Fruit fly (Drosophila melanogaster) whole organism, embryonic: ENCODE results near the gene CG6431.

Experiments used
- ATbp ChIP-seq: fragments of 200-800 bp; sonication (Bioruptor generic); optimal IDR thresholded peaks from 2 replicates; lab custom pipeline; 2017; ENCODE audit warnings: missing biosample characterization, mild to moderate bottlenecking, missing genetic modification characterization, missing genetic modification reagents
- CG1024 ChIP-seq: fragments of 200-800 bp; sonication (Bioruptor generic); IDR thresholded peaks from 2 replicates; pipeline ENCODE4 v1.3.6; 2022; ENCODE audit warnings: missing biosample characterization, missing genetic modification characterization
- CG11247 ChIP-seq: fragments of 200-800 bp; sonication (Bioruptor generic); IDR thresholded peaks from 2 replicates; pipeline ENCODE4 v1.3.6; 2022; ENCODE audit warnings: missing biosample characterization, missing genetic modification characterization
- CG11504 ChIP-seq: fragments of 200-800 bp; sonication (Bioruptor generic); optimal IDR thresholded peaks from 3 replicates; lab custom pipeline; 2019; ENCODE audit warnings: missing biosample characterization, mild to moderate bottlenecking, missing genetic modification characterization, moderate library complexity
- CG12769 ChIP-seq: fragments of 200-800 bp; sonication (Bioruptor generic); optimal IDR thresholded peaks from 2 replicates; lab custom pipeline; 2019; ENCODE audit warnings: missing biosample characterization, mild to moderate bottlenecking, missing genetic modification characterization, moderate library complexity
- CG13296 ChIP-seq: fragments of 200-800 bp; sonication (Bioruptor generic); optimal IDR thresholded peaks from 3 replicates; lab custom pipeline; 2018; ENCODE audit warnings: missing biosample characterization, mild to moderate bottlenecking, missing genetic modification characterization
- CG1603 ChIP-seq: fragments of 200-800 bp; sonication (Bioruptor generic); optimal IDR thresholded peaks from 2 replicates; lab custom pipeline; 2019; ENCODE audit warnings: missing biosample characterization, mild to moderate bottlenecking, missing genetic modification characterization, moderate library complexity
- CG17568 ChIP-seq: fragments of 200-800 bp; sonication (Bioruptor generic); optimal IDR thresholded peaks from 2 replicates; lab custom pipeline; 2018; ENCODE audit warnings: missing biosample characterization, mild to moderate bottlenecking, missing genetic modification characterization, moderate library complexity
- CG18476 ChIP-seq: fragments of 200-800 bp; sonication (Bioruptor generic); optimal IDR thresholded peaks from 2 replicates; lab custom pipeline; 2016; ENCODE audit warnings: missing biosample characterization, mild to moderate bottlenecking, missing genetic modification characterization
- CG18599 ChIP-seq: fragments of 200-800 bp; sonication (Bioruptor generic); optimal IDR thresholded peaks from 3 replicates; lab custom pipeline; 2017; ENCODE audit warnings: missing biosample characterization, missing genetic modification characterization, mild to moderate bottlenecking, moderate library complexity, missing genetic modification reagents
- CG2678 ChIP-seq: fragments of 200-800 bp; sonication (Bioruptor generic); optimal IDR thresholded peaks from 3 replicates; lab custom pipeline; 2019; ENCODE audit warnings: missing biosample characterization, mild to moderate bottlenecking, missing genetic modification characterization, moderate library complexity
- CG3281 ChIP-seq: fragments of 200-800 bp; sonication (Bioruptor generic); optimal IDR thresholded peaks from 3 replicates; lab custom pipeline; 2017; ENCODE audit warnings: missing biosample characterization, mild to moderate bottlenecking, missing genetic modification characterization
- CG34224 ChIP-seq: fragments of 200-800 bp; sonication (Bioruptor generic); IDR thresholded peaks from 3 replicates; pipeline ENCODE4 v1.3.6; 2022; ENCODE audit warnings: missing biosample characterization, missing genetic modification characterization; ENCODE audit not compliant: partially characterized antibody
- CG3847 ChIP-seq: fragments of 200-800 bp; sonication (Bioruptor generic); IDR thresholded peaks from 2 replicates; pipeline ENCODE4 v1.3.6; 2022; ENCODE audit warnings: missing biosample characterization, missing genetic modification characterization
- CG6813 ChIP-seq: fragments of 200-800 bp; sonication (Bioruptor generic); optimal IDR thresholded peaks from 2 replicates; lab custom pipeline; 2017; ENCODE audit warnings: missing biosample characterization, missing genetic modification characterization, mild to moderate bottlenecking, moderate library complexity, missing genetic modification reagents
- CG7839 ChIP-seq: fragments of 200-800 bp; sonication (Bioruptor generic); optimal IDR thresholded peaks from 3 replicates; lab custom pipeline; 2018; ENCODE audit warnings: missing biosample characterization, mild to moderate bottlenecking, missing genetic modification characterization, moderate library complexity
- CG8281 ChIP-seq: fragments of 200-800 bp; sonication (Bioruptor generic); optimal IDR thresholded peaks from 2 replicates; lab custom pipeline; 2018; ENCODE audit warnings: missing biosample characterization, mild to moderate bottlenecking, missing genetic modification characterization, moderate library complexity
- CG8765 ChIP-seq: fragments of 200-800 bp; sonication (Bioruptor generic); IDR thresholded peaks from 2 replicates; pipeline ENCODE4 v1.3.6; 2022; ENCODE audit warnings: missing biosample characterization, missing genetic modification characterization
- Ets65A ChIP-seq: fragments of 200-800 bp; sonication (Bioruptor generic); peaks from one replicate; lab custom pipeline; 2016; ENCODE audit warnings: missing biosample characterization, missing genetic modification characterization
- Ets97D ChIP-seq: fragments of 200-800 bp; sonication (Bioruptor generic); optimal IDR thresholded peaks from 3 replicates; lab custom pipeline; 2016; ENCODE audit warnings: missing biosample characterization, missing genetic modification characterization
- Hmr ChIP-seq: fragments of 200-800 bp; sonication (Bioruptor generic); optimal IDR thresholded peaks from 3 replicates; lab custom pipeline; 2017; ENCODE audit warnings: mild to moderate bottlenecking, missing biosample characterization, missing genetic modification reagents, missing genetic modification characterization
- Lpt ChIP-seq: fragments of >200 bp; optimal IDR thresholded peaks from 2 replicates; lab custom pipeline; 2018; ENCODE audit warnings: missing biosample characterization, missing genetic modification characterization
- Med ChIP-seq: fragments of 200-800 bp; sonication (Bioruptor generic); peaks from one replicate; lab custom pipeline; 2016; ENCODE audit warnings: missing biosample characterization, missing genetic modification characterization, mild to moderate bottlenecking, inconsistent platforms, moderate library complexity
- Meics ChIP-seq: fragments of 200-800 bp; sonication (Bioruptor generic); optimal IDR thresholded peaks from 2 replicates; lab custom pipeline; 2017; ENCODE audit warnings: missing biosample characterization, mild to moderate bottlenecking, missing genetic modification characterization
- Usf ChIP-seq: fragments of 200-800 bp; sonication (Bioruptor generic); optimal IDR thresholded peaks from 2 replicates; lab custom pipeline; 2017; ENCODE audit warnings: missing genotype, missing biosample characterization, missing genetic modification characterization
- Vsx1 ChIP-seq: fragments of 200-800 bp; sonication (Bioruptor generic); optimal IDR thresholded peaks from 2 replicates; lab custom pipeline; 2017; ENCODE audit warnings: missing biosample characterization, mild to moderate bottlenecking, missing genetic modification characterization, missing genetic modification reagents
- ato ChIP-seq: fragments of 200-800 bp; sonication (Bioruptor generic); IDR thresholded peaks from 2 replicates; pipeline ENCODE4 v1.3.6; 2022; ENCODE audit warnings: missing biosample characterization, missing genetic modification characterization; ENCODE audit not compliant: partially characterized antibody
- bbx ChIP-seq: fragments of 200-800 bp; sonication (Bioruptor generic); IDR thresholded peaks from 2 replicates; pipeline ENCODE4 v1.3.6; 2022; ENCODE audit warnings: missing biosample characterization, missing genetic modification characterization; ENCODE audit not compliant: partially characterized antibody
- bsh ChIP-seq, 2 experiments: fragments of 200-800 bp; sonication (Bioruptor generic); optimal IDR thresholded peaks; 2 replicates each; lab custom pipeline; 2017 to 2018; ENCODE audit warnings: mild to moderate bottlenecking in 2 of 2, missing biosample characterization in 2 of 2, missing genetic modification characterization in 2 of 2, moderate library complexity in 1 of 2
- caup ChIP-seq: fragments of 200-800 bp; sonication (Bioruptor generic); optimal IDR thresholded peaks from 3 replicates; lab custom pipeline; 2017; ENCODE audit warnings: missing biosample characterization, mild to moderate bottlenecking, missing genetic modification characterization, moderate library complexity; ENCODE audit not compliant: severe bottlenecking
- ci ChIP-seq: fragments of 200-800 bp; sonication (Bioruptor generic); IDR thresholded peaks from 3 replicates; pipeline ENCODE4 v1.3.6; 2022; ENCODE audit warnings: missing biosample characterization, missing genetic modification characterization
- crc ChIP-seq: fragments of 200-800 bp; sonication (Bioruptor generic); optimal IDR thresholded peaks from 2 replicates; lab custom pipeline; 2016; ENCODE audit warnings: missing biosample characterization, missing genetic modification characterization
- dati ChIP-seq: fragments of 200-800 bp; sonication (Bioruptor generic); IDR thresholded peaks from 2 replicates; pipeline ENCODE4 v1.3.6; 2022; ENCODE audit warnings: missing biosample characterization, missing genetic modification characterization
- dmrt11E ChIP-seq: fragments of 200-800 bp; sonication (Bioruptor generic); optimal IDR thresholded peaks from 3 replicates; lab custom pipeline; 2018; ENCODE audit warnings: missing biosample characterization, mild to moderate bottlenecking, missing genetic modification characterization, moderate library complexity
- eve ChIP-seq, 2 experiments: fragments of >200 bp; optimal IDR thresholded peaks; 2 replicates each; lab custom pipeline; 2017; ENCODE audit warnings: missing biosample characterization in 2 of 2, missing genetic modification characterization in 2 of 2
- gem ChIP-seq: fragments of 200-800 bp; sonication (Bioruptor generic); optimal IDR thresholded peaks from 2 replicates; lab custom pipeline; 2019; ENCODE audit warnings: missing biosample characterization, mild to moderate bottlenecking, missing genetic modification characterization, moderate library complexity
- hkb ChIP-seq, 2 experiments: fragments of 200-800 bp in 1 of 2; fragments of >200 bp in 1 of 2; sonication (Bioruptor generic) in 1 of 2; IDR thresholded peaks in 1 of 2; optimal IDR thresholded peaks in 1 of 2; 2 replicates each; pipeline versions ENCODE4 v1.3.6 to Lab custom; 2017 to 2022; ENCODE audit warnings: missing biosample characterization in 1 of 2, missing genetic modification characterization in 1 of 2
- kah ChIP-seq: fragments of 200-800 bp; sonication (Bioruptor generic); optimal IDR thresholded peaks from 2 replicates; lab custom pipeline; 2018; ENCODE audit warnings: missing biosample characterization, mild to moderate bottlenecking, missing genetic modification characterization
- nerfin-1 ChIP-seq: fragments of 200-800 bp; sonication (Bioruptor generic); optimal IDR thresholded peaks from 3 replicates; lab custom pipeline; 2019; ENCODE audit warnings: missing biosample characterization, mild to moderate bottlenecking, missing genetic modification characterization, moderate library complexity
- otp ChIP-seq: fragments of 200-800 bp; sonication (Bioruptor generic); IDR thresholded peaks from 3 replicates; pipeline ENCODE4, ENCODE4 v1.3.6; 2022; ENCODE audit warnings: missing biosample characterization, missing genetic modification characterization
- pan ChIP-seq, 4 experiments: fragments of >200 bp in 3 of 4; fragments of 200-800 bp in 1 of 4; sonication (Bioruptor generic) in 1 of 4; optimal IDR thresholded peaks in 3 of 4; IDR thresholded peaks in 1 of 4; 2 replicates each; pipeline versions ENCODE4 v1.3.6 to Lab custom; 2017 to 2022; ENCODE audit warnings: missing biosample characterization in 2 of 4, missing genetic modification characterization in 2 of 4, mixed read lengths in 1 of 4
- sens ChIP-seq: fragments of 200-800 bp; sonication (Bioruptor generic); peaks from one replicate; lab custom pipeline; 2016; ENCODE audit warnings: missing biosample characterization, missing genetic modification characterization
- seq ChIP-seq: fragments of 200-800 bp; sonication (Bioruptor generic); IDR thresholded peaks from 2 replicates; pipeline ENCODE4 v1.3.6; 2022; ENCODE audit warnings: missing biosample characterization, missing genetic modification characterization
- slbo ChIP-seq: fragments of 200-800 bp; sonication (Bioruptor generic); IDR thresholded peaks from 2 replicates; pipeline ENCODE4 v1.3.6; 2022; ENCODE audit warnings: missing biosample characterization, missing genetic modification characterization
- so ChIP-seq: fragments of 200-800 bp; sonication (Bioruptor generic); IDR thresholded peaks from 3 replicates; pipeline ENCODE4 v1.3.6; 2022; ENCODE audit warnings: missing biosample characterization, missing genetic modification characterization
- sob ChIP-seq: fragments of 200-800 bp; sonication (Bioruptor generic); IDR thresholded peaks from 2 replicates; pipeline ENCODE4 v1.3.6; 2022; ENCODE audit warnings: missing biosample characterization, missing genetic modification characterization
- sqz ChIP-seq: fragments of 200-800 bp; sonication (Bioruptor generic); optimal IDR thresholded peaks from 3 replicates; lab custom pipeline; 2018; ENCODE audit warnings: missing biosample characterization, mild to moderate bottlenecking, missing genetic modification characterization
- wor ChIP-seq: fragments of 200-800 bp; sonication (Bioruptor generic); IDR thresholded peaks from 2 replicates; pipeline ENCODE4 v1.3.6; 2022; ENCODE audit warnings: missing biosample characterization, missing genetic modification characterization

The CG6431 gene

DNA sequence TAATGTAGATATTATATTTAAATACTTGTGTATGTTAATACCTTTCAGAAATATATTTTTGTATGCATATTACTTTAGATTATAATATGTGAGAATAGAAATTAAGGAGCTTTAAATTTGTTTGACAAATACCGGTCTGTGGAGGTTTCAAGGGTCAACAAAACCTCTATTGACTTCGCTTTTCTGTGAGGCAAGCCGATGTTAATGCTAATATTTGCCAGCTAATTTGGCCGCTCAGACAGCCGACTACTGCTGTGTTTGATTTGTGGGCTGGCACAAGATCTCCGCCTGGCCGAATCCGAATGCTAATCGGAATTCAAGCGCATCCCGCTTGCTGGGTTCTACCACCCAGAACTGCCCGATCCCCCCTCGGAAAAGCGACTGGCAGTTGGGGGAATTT, 30.6 kb downstream of the CG6431 start (continued):
- TF ChIP-seq hkb (optimal IDR thresholded peaks at IDR 0.05; lab: Kevin White, UChicago) (peak; percentile 64), hkb (GFP tag; IDR thresholded peaks at IDR 0.05; lab: Robert Waterston, UW) (no peak; the same call in 1 of the 2 replicates), slbo (peak; percentile 25; the same call in 1 of the 2 replicates), CG13296 (GFP tag; lab: Kevin White, UChicago) (peak; percentile 27), Ets65A (GFP tag; lab: Kevin White, UChicago) (peak; percentile 55), Usf (GFP tag; lab: Kevin White, UChicago) (no peak), Med (peak; percentile 84), Lpt (GFP tag; lab: Kevin White, UChicago) (no peak), CG18476 (GFP tag; lab: Kevin White, UChicago) (peak; percentile 83), kah (GFP tag; lab: Kevin White, UChicago) (no peak), CG1603 (tag; lab: Kevin White, UChicago) (peak; percentile 30), CG11504 (tag; lab: Kevin White, UChicago) (peak; percentile 16), so (GFP tag; lab: Robert Waterston, UW) (0 out of 3 replicates have a peak, but pooled peaks have one; percentile 11), nerfin-1 (tag; lab: Kevin White, UChicago) (no peak), sob (0 out of 2 replicates have a peak, but pooled peaks have one; percentile 6), ato (no peak), pan (optimal IDR thresholded peaks at IDR 0.05; lab: Kevin White, UChicago) (no peak), pan (GFP tag; optimal IDR thresholded peaks at IDR 0.05 in 1 of 2, IDR thresholded peaks at IDR 0.05 in 1 of 2) (peak in 1 of 2 experiments; percentile 27), ci (0 out of 3 replicates have a peak, but pooled peaks have one; percentile 20), otp (0 out of 3 replicates have a peak, but pooled peaks have one; percentile 8), CG3847 (0 out of 2 replicates have a peak, but pooled peaks have one; percentile 13), eve (GFP tag; optimal IDR thresholded peaks at IDR 0.05; lab: Kevin White, UChicago) (no peak), seq (GFP tag; lab: Robert Waterston, UW) (peak; percentile 24; the same call in 1 of the 2 replicates), sqz (GFP tag; lab: Kevin White, UChicago) (no peak), crc (GFP tag; lab: Kevin White, UChicago) (no peak), CG17568 (peak; percentile 31), CG1024 (GFP tag; lab: Robert Waterston, UW) (no peak), dati (GFP tag; lab: Robert Waterston, UW) (no peak), CG6813 (peak; percentile 20), sens (peak; percentile 78), CG11247 (GFP tag; lab: Robert Waterston, UW) (0 out of 2 replicates have a peak, but pooled peaks have one; percentile 30), dmrt11E (tag; lab: Kevin White, UChicago) (peak; percentile 28), Vsx1 (GFP tag; lab: Kevin White, UChicago) (peak; percentile 50), CG3281 (GFP tag; lab: Kevin White, UChicago) (peak; percentile 25), CG2678 (tag; lab: Kevin White, UChicago) (peak; percentile 11), wor (no peak), gem (tag; lab: Kevin White, UChicago) (peak; percentile 38), CG8281 (tag; lab: Kevin White, UChicago) (no peak), Ets97D (GFP tag; lab: Kevin White, UChicago) (no peak), CG18599 (GFP tag; lab: Kevin White, UChicago) (peak; percentile 1), CG8765 (no peak), CG34224 (no peak), caup (GFP tag; lab: Kevin White, UChicago) (peak; percentile 7), Meics (GFP tag; lab: Kevin White, UChicago) (peak; percentile 25), CG12769 (tag; lab: Kevin White, UChicago) (peak; percentile 42), bbx (GFP tag; lab: Robert Waterston, UW) (no peak), bsh (GFP tag; optimal IDR thresholded peaks at IDR 0.05; lab: Kevin White, UChicago) (peak in 1 of 2 experiments; percentile 46), CG7839 (tag; lab: Kevin White, UChicago) (peak; percentile 7), Hmr (GFP tag; lab: Kevin White, UChicago) (peak; percentile 14), ATbp (peak; percentile 29)
